Worm (Caenorhabditis elegans): ENCODE measurements around the gene F14H3.15.

The F14H3.15 gene

DNA sequence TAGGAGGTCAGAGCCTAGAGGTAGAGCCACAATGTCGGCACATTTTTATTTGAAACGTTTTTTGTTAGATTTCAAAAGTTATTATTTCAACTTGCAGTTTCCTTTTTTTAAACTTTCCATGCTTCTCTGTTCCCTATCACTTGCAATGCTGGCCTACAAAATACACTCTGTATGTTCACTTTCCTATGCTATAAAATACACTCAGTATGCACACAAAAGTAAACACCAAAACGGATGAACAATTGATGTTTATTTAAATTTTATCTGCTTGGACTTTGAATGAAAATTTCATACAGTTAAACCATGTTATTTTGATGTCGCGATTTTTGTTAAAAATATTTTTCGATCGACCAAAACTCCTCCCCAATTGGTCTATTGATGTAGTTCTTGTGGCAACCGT is 20.6 kb upstream of the F14H3.15 start:
- TF ChIP-seq lin-13 (tag; optimal IDR thresholded peaks at IDR 0.05), result no peak

DNA sequence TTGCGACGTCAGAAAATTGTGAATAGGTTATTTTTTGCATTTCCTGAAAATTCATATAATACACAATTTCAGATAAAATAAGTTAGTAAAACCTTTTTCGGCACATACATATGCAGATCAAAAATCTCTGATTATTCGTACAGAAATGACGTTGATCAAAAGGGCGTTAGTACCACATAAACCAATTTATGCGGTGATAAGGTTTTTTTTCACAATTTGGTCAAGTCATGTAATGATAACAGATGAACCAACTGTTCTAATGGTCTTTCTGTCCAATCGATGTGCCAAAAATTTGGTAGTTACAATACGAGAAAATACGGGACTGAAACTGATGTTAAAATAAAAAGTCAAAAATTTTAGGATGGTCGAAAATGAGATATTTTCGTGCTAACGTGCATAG is 20.0 kb upstream of the F14H3.15 start:
- no peak for TF ChIP-seq nhr-76 (tag; optimal IDR thresholded peaks at IDR 0.05)
- no peak for TF ChIP-seq nhr-28 (tag; optimal IDR thresholded peaks at IDR 0.05)
- TF ChIP-seq mab-5 (tag; optimal IDR thresholded peaks at IDR 0.05), result no peak
- no peak for TF ChIP-seq elt-3 (tag; optimal IDR thresholded peaks at IDR 0.05)
- no peak for TF ChIP-seq cnd-1 (tag; optimal IDR thresholded peaks at IDR 0.05)
- no peak for TF ChIP-seq ceh-83 (GFP tag; optimal IDR thresholded peaks at IDR 0.05)
- TF ChIP-seq bed-3 (GFP tag; optimal IDR thresholded peaks at IDR 0.05), result no peak
- no peak for TF ChIP-seq pha-4 (tag; optimal IDR thresholded peaks at IDR 0.05)
- TF ChIP-seq ceh-39 (tag; optimal IDR thresholded peaks at IDR 0.05), result no peak
- no peak for TF ChIP-seq M03D4.4 (tag; optimal IDR thresholded peaks at IDR 0.05)
- no peak for TF ChIP-seq ham-2 (GFP tag; optimal IDR thresholded peaks at IDR 0.05)
- TF ChIP-seq flh-1 (GFP tag; optimal IDR thresholded peaks at IDR 0.05), result no peak

- TF ChIP-seq mep-1 (tag; optimal IDR thresholded peaks at IDR 0.05) (no peak), blmp-1 (tag; optimal IDR thresholded peaks at IDR 0.05) (no peak), nhr-76 (tag; optimal IDR thresholded peaks at IDR 0.05) (no peak), ceh-43 (GFP tag; optimal IDR thresholded peaks at IDR 0.05) (no peak), nhr-2 (tag; optimal IDR thresholded peaks at IDR 0.05) (no peak), lsy-2 (tag; optimal IDR thresholded peaks at IDR 0.05) (no peak), snpc-4 (tag; optimal IDR thresholded peaks at IDR 0.05) (no peak), mls-2 (tag; optimal IDR thresholded peaks at IDR 0.05) (no peak), nhr-28 (tag; optimal IDR thresholded peaks at IDR 0.05) (no peak), elt-3 (tag; optimal IDR thresholded peaks at IDR 0.05) (no peak), sptf-1 (tag; optimal IDR thresholded peaks at IDR 0.05) (no peak), unc-62 (GFP tag; optimal IDR thresholded peaks at IDR 0.05) (no peak), bed-3 (GFP tag; optimal IDR thresholded peaks at IDR 0.05) (no peak), M03D4.4 (tag; optimal IDR thresholded peaks at IDR 0.05) (no peak)
Measured at ce11 chrV:16075250-16075709, 15.2 kb upstream of the F14H3.15 start, which contains the start of the genes F14H3.12 and srj-29. Gene F14H3.12, minus strand, starts transcription at chrV:16075323. Gene srj-29, plus strand, starts transcription at chrV:16075659.

DNA sequence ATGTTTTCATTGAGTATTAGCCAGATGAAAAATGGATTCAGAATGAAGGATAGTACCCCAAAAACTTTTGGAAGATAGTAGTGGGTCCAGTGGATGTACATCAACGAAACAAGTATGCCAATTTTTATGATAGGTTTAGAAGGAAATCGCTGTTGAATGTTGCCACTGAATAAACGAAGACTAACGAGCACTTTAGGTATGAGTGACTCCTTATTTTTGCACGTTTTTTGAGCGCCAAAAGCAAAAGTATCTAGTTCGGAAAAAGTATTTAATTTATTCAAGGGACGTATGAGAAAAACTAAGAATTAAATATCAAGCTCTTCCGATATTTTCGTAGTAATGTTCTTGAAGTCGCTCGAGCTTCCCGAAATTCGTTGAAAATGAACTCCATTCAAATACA is 13.8 kb upstream of the F14H3.15 start, which contains the start of gene srj-10:
Gene srj-10 (minus strand): TSS at position 101 of the 400 bp plus-strand sequence.
- TF ChIP-seq lin-13 (tag; optimal IDR thresholded peaks at IDR 0.05), result no peak

DNA sequence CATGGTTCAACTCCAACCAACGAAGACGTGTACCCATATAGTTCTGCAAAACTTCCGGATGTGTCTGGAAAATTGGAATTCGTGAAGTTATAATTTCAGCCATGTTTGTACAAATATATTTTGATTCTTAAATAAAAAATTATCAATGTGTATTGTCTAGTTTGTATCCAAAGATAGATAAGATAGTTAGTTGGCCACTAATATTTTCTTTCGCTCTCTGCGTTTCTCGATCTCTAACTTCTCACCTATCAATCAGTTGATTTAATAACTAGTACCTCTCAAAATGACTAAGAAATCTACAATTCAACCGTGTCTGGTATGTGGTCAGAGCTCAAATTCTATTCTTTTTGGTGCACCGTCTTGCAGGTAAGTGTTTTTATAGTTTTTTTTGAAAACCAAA is 11.1 kb upstream of the F14H3.15 start, which contains the start of gene nhr-176:
Gene nhr-176 (plus strand): TSS at position 159 of the 400 bp plus-strand sequence.
- TF ChIP-seq ceh-43 (GFP tag; optimal IDR thresholded peaks at IDR 0.05) (no peak), unc-120 (tag; optimal IDR thresholded peaks at IDR 0.05; ENCODE audit: poor library complexity, severe bottlenecking) (no peak), unc-39 (tag; optimal IDR thresholded peaks at IDR 0.05) (no peak), ceh-39 (tag; optimal IDR thresholded peaks at IDR 0.05) (no peak), tbx-8 (GFP tag; optimal IDR thresholded peaks at IDR 0.05) (no peak), nhr-2 (tag; optimal IDR thresholded peaks at IDR 0.05) (no peak), ces-1 (GFP tag; optimal IDR thresholded peaks at IDR 0.05) (no peak), ztf-11 (tag; optimal IDR thresholded peaks at IDR 0.05) (no peak), nhr-237 (tag; optimal IDR thresholded peaks at IDR 0.05) (no peak), lsy-2 (tag; optimal IDR thresholded peaks at IDR 0.05) (no peak), ceh-83 (GFP tag; optimal IDR thresholded peaks at IDR 0.05) (no peak), nhr-12 (tag; optimal IDR thresholded peaks at IDR 0.05) (no peak)

DNA sequence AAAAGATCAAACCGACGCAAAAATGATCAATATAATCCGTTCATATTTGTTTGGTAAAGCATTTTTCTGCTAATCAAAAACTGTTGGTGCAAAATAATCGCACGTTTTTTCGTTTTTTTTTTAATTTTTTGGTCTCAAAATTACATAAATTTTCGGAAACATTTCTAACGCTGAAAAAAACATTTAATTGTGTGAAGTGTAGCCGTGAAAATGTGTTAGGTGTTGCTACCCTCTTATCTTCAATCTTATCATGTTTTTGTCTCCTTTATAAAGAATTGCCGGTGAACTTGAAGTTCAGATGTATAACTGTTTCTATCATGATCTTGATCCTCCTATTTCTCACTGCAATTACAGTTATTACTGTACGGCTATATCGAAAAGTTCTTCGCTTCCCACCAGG is 8.9 kb upstream of the F14H3.15 start, which contains the start of gene cyp-35D1:
Gene cyp-35D1 (plus strand): TSS at position 301 of the 400 bp plus-strand sequence.
- TF ChIP-seq mab-5 (tag; optimal IDR thresholded peaks at IDR 0.05), result no peak
- no peak for TF ChIP-seq zip-8 (tag; optimal IDR thresholded peaks at IDR 0.05)
- TF ChIP-seq bed-3 (GFP tag; optimal IDR thresholded peaks at IDR 0.05), result no peak
- TF ChIP-seq mls-2 (tag; optimal IDR thresholded peaks at IDR 0.05), result no peak
- TF ChIP-seq ceh-39 (tag; optimal IDR thresholded peaks at IDR 0.05), result no peak
- TF ChIP-seq elt-1 (tag; optimal IDR thresholded peaks at IDR 0.05; ENCODE audit: borderline replicate concordance, insufficient read depth), result no peak
- no peak for TF ChIP-seq lin-32 (GFP tag; optimal IDR thresholded peaks at IDR 0.05)
- TF ChIP-seq ztf-11 (tag; optimal IDR thresholded peaks at IDR 0.05), result no peak
- TF ChIP-seq tbx-8 (GFP tag; optimal IDR thresholded peaks at IDR 0.05), result no peak
- no peak for TF ChIP-seq nhr-76 (tag; optimal IDR thresholded peaks at IDR 0.05)
- no peak for TF ChIP-seq lin-13 (tag; optimal IDR thresholded peaks at IDR 0.05)
- TF ChIP-seq sptf-1 (tag; optimal IDR thresholded peaks at IDR 0.05), result no peak
- TF ChIP-seq nhr-2 (tag; optimal IDR thresholded peaks at IDR 0.05), result no peak

All from whole organism, mixed stage, embryonic.